Worm (Caenorhabditis elegans): Measurements from ENCODE around the gene sgnh-1.

Gene sgnh-1

ce11 chrIV:4937647-4938046 lies 47.9 kb downstream of the sgnh-1 start, which contains the start of gene fbxa-86:
Gene fbxa-86, minus strand, starts transcription at chrIV:4938013.
- no peak for TF ChIP-seq pha-4 (tag; optimal IDR thresholded peaks at IDR 0.05)
- TF ChIP-seq unc-62 (GFP tag; optimal IDR thresholded peaks at IDR 0.05) = no peak

ce11 chrIV:4938664-4939063 lies 49.0 kb downstream of the sgnh-1 start, which contains the start of gene str-168:
Gene str-168, plus strand, starts transcription at chrIV:4938964.
- TF ChIP-seq elt-1 (tag; optimal IDR thresholded peaks at IDR 0.05; ENCODE audit: borderline replicate concordance, insufficient read depth) (no peak), zip-8 (tag; optimal IDR thresholded peaks at IDR 0.05) (no peak), unc-62 (GFP tag; optimal IDR thresholded peaks at IDR 0.05) (no peak), nhr-237 (tag; optimal IDR thresholded peaks at IDR 0.05) (no peak), mab-5 (tag; optimal IDR thresholded peaks at IDR 0.05) (no peak), sem-2 (GFP tag; optimal IDR thresholded peaks at IDR 0.05) (no peak), unc-120 (tag; optimal IDR thresholded peaks at IDR 0.05; ENCODE audit: poor library complexity, severe bottlenecking) (no peak), ces-1 (GFP tag; optimal IDR thresholded peaks at IDR 0.05) (no peak), lsy-2 (tag; optimal IDR thresholded peaks at IDR 0.05) (no peak), nhr-2 (tag; optimal IDR thresholded peaks at IDR 0.05) (no peak)
